Worm (Caenorhabditis elegans) whole organism, L3 larva: ENCODE data around the gene T14B4.9.

Source experiments
- R02D3.7 ChIP-seq: fragments of 150-350 bp; optimal IDR thresholded peaks from 2 replicates; lab custom pipeline; 2014; ENCODE audit warnings: missing biosample characterization, missing genetic modification characterization
- ZK546.5 ChIP-seq: sonication (generic microtip); optimal IDR thresholded peaks from 2 replicates; lab custom pipeline; 2017; ENCODE audit warnings: missing biosample characterization, missing genetic modification characterization
- aly-2 ChIP-seq: fragments of 150-350 bp; optimal IDR thresholded peaks from 2 replicates; lab custom pipeline; 2014; ENCODE audit warnings: missing biosample characterization, missing genetic modification characterization
- ama-1 ChIP-seq: fragments of 150-350 bp; optimal IDR thresholded peaks from 2 replicates; lab custom pipeline; 2018
- ceh-16 ChIP-seq: sonication (generic microtip); optimal IDR thresholded peaks from 2 replicates; lab custom pipeline; 2017; ENCODE audit warnings: missing biosample characterization, missing genetic modification characterization
- ceh-28 ChIP-seq: fragments of 150-350 bp; optimal IDR thresholded peaks from 2 replicates; lab custom pipeline; 2014; ENCODE audit warnings: missing biosample characterization, missing genetic modification reagents, missing genetic modification characterization
- ceh-82 ChIP-seq: fragments of 150-350 bp; optimal IDR thresholded peaks from 2 replicates; lab custom pipeline; 2014; ENCODE audit warnings: missing biosample characterization, missing genetic modification characterization
- ceh-9 ChIP-seq: sonication (generic microtip); optimal IDR thresholded peaks from 2 replicates; lab custom pipeline; 2018; ENCODE audit warnings: missing biosample characterization, missing genetic modification characterization
- daf-12 ChIP-seq: fragments of 150-350 bp; optimal IDR thresholded peaks from 2 replicates; lab custom pipeline; 2014; ENCODE audit warnings: missing biosample characterization, missing genetic modification reagents, missing genetic modification characterization
- egl-27 ChIP-seq: sonication (generic microtip); optimal IDR thresholded peaks from 4 replicates; lab custom pipeline; 2017; ENCODE audit warnings: missing biosample characterization, missing genetic modification reagents, missing genetic modification characterization
- egl-5 ChIP-seq: fragments of 150-350 bp; optimal IDR thresholded peaks from 2 replicates; lab custom pipeline; 2017; ENCODE audit warnings: missing biosample characterization, missing genetic modification reagents, missing genetic modification characterization, inconsistent platforms
- elt-1 ChIP-seq: fragments of 150-350 bp; optimal IDR thresholded peaks from 2 replicates; lab custom pipeline; 2014; ENCODE audit warnings: missing biosample characterization, missing genetic modification characterization
- elt-2 ChIP-seq: sonication (generic microtip); optimal IDR thresholded peaks from 2 replicates; lab custom pipeline; 2016; ENCODE audit warnings: missing genetic modification reagents, mild to moderate bottlenecking, missing genetic modification characterization, missing compliant biosample characterization
- elt-3 ChIP-seq, 3 experiments: fragments of 150-350 bp in 1 of 3; sonication (generic microtip) in 2 of 3; optimal IDR thresholded peaks; 2 replicates in 2 of 3; 4 replicates in 1 of 3; lab custom pipeline; 2014 to 2017; ENCODE audit warnings: missing biosample characterization in 3 of 3, missing genetic modification characterization in 3 of 3
- eor-1 ChIP-seq, 2 experiments: fragments of 150-350 bp; optimal IDR thresholded peaks; 2 replicates each; lab custom pipeline; 2014 to 2018; ENCODE audit warnings: missing biosample characterization in 2 of 2, missing genetic modification characterization in 2 of 2
- fkh-2 ChIP-seq: fragments of 150-350 bp; optimal IDR thresholded peaks from 2 replicates; lab custom pipeline; 2014; ENCODE audit warnings: missing biosample characterization, missing genetic modification reagents, missing genetic modification characterization
- fos-1 ChIP-seq: fragments of 150-350 bp; optimal IDR thresholded peaks from 2 replicates; lab custom pipeline; 2014; ENCODE audit warnings: missing biosample characterization, missing genetic modification characterization
- hmg-11 ChIP-seq: sonication (generic microtip); optimal IDR thresholded peaks from 2 replicates; lab custom pipeline; 2016; ENCODE audit warnings: missing genetic modification characterization, missing compliant biosample characterization
- jun-1 ChIP-seq: fragments of 150-350 bp; optimal IDR thresholded peaks from 2 replicates; lab custom pipeline; 2014; ENCODE audit warnings: missing biosample characterization, missing genetic modification reagents, missing genetic modification characterization
- lin-15B ChIP-seq: fragments of 150-350 bp; optimal IDR thresholded peaks from 2 replicates; lab custom pipeline; 2014; ENCODE audit warnings: missing biosample characterization, missing genetic modification characterization
- lin-39 ChIP-seq: fragments of 150-350 bp; optimal IDR thresholded peaks from 2 replicates; lab custom pipeline; 2018; ENCODE audit warnings: missing biosample characterization, missing genetic modification reagents, missing genetic modification characterization
- lsy-12 ChIP-seq: sonication (generic microtip); optimal IDR thresholded peaks from 2 replicates; lab custom pipeline; 2016; ENCODE audit warnings: mild to moderate bottlenecking, missing genetic modification characterization, missing compliant biosample characterization
- mdl-1 ChIP-seq: fragments of 150-350 bp; optimal IDR thresholded peaks from 2 replicates; lab custom pipeline; 2014; ENCODE audit warnings: missing biosample characterization, missing genetic modification characterization
- mml-1 ChIP-seq: fragments of 150-350 bp; sonication (generic microtip); optimal IDR thresholded peaks from 3 replicates; lab custom pipeline; 2014; ENCODE audit warnings: missing biosample characterization, missing genetic modification characterization
- nhr-11 ChIP-seq: fragments of 150-350 bp; optimal IDR thresholded peaks from 2 replicates; lab custom pipeline; 2014; ENCODE audit warnings: missing biosample characterization, missing genetic modification characterization
- nhr-12 ChIP-seq: fragments of 150-350 bp; optimal IDR thresholded peaks from 2 replicates; lab custom pipeline; 2014; ENCODE audit warnings: missing biosample characterization, missing genetic modification characterization
- nhr-23 ChIP-seq: fragments of 150-350 bp; optimal IDR thresholded peaks from 2 replicates; lab custom pipeline; 2014; ENCODE audit warnings: missing biosample characterization, missing genetic modification reagents, missing genetic modification characterization
- nhr-237 ChIP-seq: fragments of 150-350 bp; optimal IDR thresholded peaks from 2 replicates; lab custom pipeline; 2014; ENCODE audit warnings: missing biosample characterization, missing genetic modification characterization
- nhr-25 ChIP-seq: sonication (generic microtip); optimal IDR thresholded peaks from 2 replicates; lab custom pipeline; 2017; ENCODE audit warnings: missing biosample characterization, missing genetic modification characterization
- nhr-28 ChIP-seq: fragments of 150-350 bp; optimal IDR thresholded peaks from 2 replicates; lab custom pipeline; 2014; ENCODE audit warnings: missing biosample characterization, missing genetic modification characterization
- nhr-43 ChIP-seq: sonication (generic microtip); optimal IDR thresholded peaks from 2 replicates; lab custom pipeline; 2016; ENCODE audit warnings: mild to moderate bottlenecking, missing genetic modification characterization, missing compliant biosample characterization; ENCODE audit not compliant: poor library complexity, severe bottlenecking
- nhr-67 ChIP-seq: fragments of 150-350 bp; optimal IDR thresholded peaks from 2 replicates; lab custom pipeline; 2014; ENCODE audit warnings: missing biosample characterization, missing genetic modification characterization
- nhr-76 ChIP-seq: fragments of 150-350 bp; sonication (generic microtip); optimal IDR thresholded peaks from 5 replicates; lab custom pipeline; 2014; ENCODE audit warnings: missing biosample characterization, missing genetic modification characterization
- nhr-77 ChIP-seq: fragments of 150-350 bp; optimal IDR thresholded peaks from 2 replicates; lab custom pipeline; 2014; ENCODE audit warnings: missing biosample characterization, missing genetic modification characterization
- pha-4 ChIP-seq: fragments of 150-350 bp; optimal IDR thresholded peaks from 2 replicates; lab custom pipeline; 2014; ENCODE audit warnings: missing biosample characterization, missing genetic modification reagents, missing genetic modification characterization
- pqm-1 ChIP-seq: fragments of 150-350 bp; optimal IDR thresholded peaks from 2 replicates; lab custom pipeline; 2017; ENCODE audit warnings: missing biosample characterization, missing genetic modification characterization, inconsistent platforms
- sea-2 ChIP-seq: fragments of 150-350 bp; sonication (generic microtip); optimal IDR thresholded peaks from 4 replicates; lab custom pipeline; 2014; ENCODE audit warnings: missing biosample characterization, missing genetic modification reagents, missing genetic modification characterization
- skn-1 ChIP-seq: fragments of 150-350 bp; optimal IDR thresholded peaks from 2 replicates; lab custom pipeline; 2014; ENCODE audit warnings: missing biosample characterization, missing genetic modification characterization
- snpc-4 ChIP-seq: fragments of 150-350 bp; optimal IDR thresholded peaks from 2 replicates; lab custom pipeline; 2014; ENCODE audit warnings: missing biosample characterization, missing genetic modification characterization
- tbx-2 ChIP-seq: sonication (generic microtip); optimal IDR thresholded peaks from 2 replicates; lab custom pipeline; 2016; ENCODE audit warnings: mild to moderate bottlenecking, missing genetic modification characterization, missing compliant biosample characterization
- unc-39 ChIP-seq: sonication (generic microtip); optimal IDR thresholded peaks from 4 replicates; lab custom pipeline; 2017; ENCODE audit warnings: missing biosample characterization, missing genetic modification characterization
- unc-62 ChIP-seq: fragments of 150-350 bp; sonication (generic microtip); optimal IDR thresholded peaks from 4 replicates; lab custom pipeline; 2014; ENCODE audit warnings: missing biosample characterization, missing genetic modification reagents, missing genetic modification characterization
- zag-1 ChIP-seq: fragments of 150-350 bp; optimal IDR thresholded peaks from 2 replicates; lab custom pipeline; 2014; ENCODE audit warnings: missing biosample characterization, missing genetic modification characterization
- ztf-11 ChIP-seq: fragments of 150-350 bp; optimal IDR thresholded peaks from 2 replicates; lab custom pipeline; 2014; ENCODE audit warnings: missing biosample characterization, missing genetic modification characterization
- ztf-4 ChIP-seq: fragments of 150-350 bp; optimal IDR thresholded peaks from 2 replicates; lab custom pipeline; 2014; ENCODE audit warnings: missing biosample characterization, missing genetic modification characterization

T14B4.9 gene

ce11 chrII:6695388-6695787 lies 38.2 kb downstream of the T14B4.9 start, which contains the start of gene C18H9.5:
C18H9.5 (minus strand) TSS chrII:6695566.
- no peak for TF ChIP-seq pha-4 (tag; lab: Kevin White, UChicago)
- no peak for TF ChIP-seq lsy-12
- no peak for TF ChIP-seq daf-12 (tag; lab: Kevin White, UChicago)
- no peak for TF ChIP-seq skn-1 (tag; lab: Kevin White, UChicago)
- TF ChIP-seq nhr-67 = no peak
- no peak for TF ChIP-seq mdl-1 (tag; lab: Kevin White, UChicago)
- TF ChIP-seq ama-1 (lab: Kevin White, UChicago) = no peak
- TF ChIP-seq R02D3.7 = no peak
- TF ChIP-seq lin-39 = no peak
- no peak for TF ChIP-seq mml-1 (tag; lab: Kevin White, UChicago)
- no peak for TF ChIP-seq ztf-11 (tag; lab: Kevin White, UChicago)

- TF ChIP-seq lin-15B (tag; lab: Kevin White, UChicago) (no peak), nhr-11 (tag; lab: Kevin White, UChicago) (peak; percentile 63)
Measured at ce11 chrII:6689088-6689487, 44.5 kb downstream of the T14B4.9 start.

- TF ChIP-seq elt-2 (tag; lab: Kevin White, UChicago) = no peak
- TF ChIP-seq egl-5 (tag; lab: Kevin White, UChicago) = no peak
- TF ChIP-seq hmg-11 (tag; lab: Kevin White, UChicago) = no peak
- TF ChIP-seq nhr-23 (tag; lab: Kevin White, UChicago) = no peak
- no peak for TF ChIP-seq fos-1 (tag; lab: Kevin White, UChicago)
- TF ChIP-seq zag-1 = no peak
- no peak for TF ChIP-seq nhr-11 (tag; lab: Kevin White, UChicago)
- no peak for TF ChIP-seq ama-1 (lab: Kevin White, UChicago)
- TF ChIP-seq lin-39 = no peak
Measured at ce11 chrII:6685964-6686363, 47.7 kb downstream of the T14B4.9 start.

ce11 chrII:6683663-6684285 lies 49.8 kb downstream of the T14B4.9 start, which contains the start of gene gyf-1:
gyf-1 (plus strand) TSS chrII:6684235.
- TF ChIP-seq nhr-25 (tag; lab: Kevin White, UChicago) = no peak
- peak; percentile 31 for TF ChIP-seq egl-5 (tag; lab: Kevin White, UChicago)
- TF ChIP-seq nhr-12 (tag; lab: Kevin White, UChicago) = no peak
- TF ChIP-seq zag-1 = no peak
- TF ChIP-seq ztf-11 (tag; lab: Kevin White, UChicago) = no peak
- TF ChIP-seq skn-1 (tag; lab: Kevin White, UChicago) = no peak
- peak; percentile 73 for TF ChIP-seq lin-15B (tag; lab: Kevin White, UChicago)
- TF ChIP-seq ceh-16 (tag; lab: Kevin White, UChicago) = no peak
- no peak for TF ChIP-seq nhr-76
- TF ChIP-seq snpc-4 = peak; percentile 61
- TF ChIP-seq sea-2 = no peak
- peak; percentile 7 for TF ChIP-seq pha-4 (tag; lab: Kevin White, UChicago)
- TF ChIP-seq egl-27 = no peak
- no peak for TF ChIP-seq nhr-77 (tag; lab: Kevin White, UChicago)
- no peak for TF ChIP-seq lsy-12
- TF ChIP-seq lin-39 = peak; percentile 66
- TF ChIP-seq jun-1 (tag; lab: Kevin White, UChicago) = no peak
- TF ChIP-seq nhr-67 = no peak
- TF ChIP-seq ZK546.5 = no peak
- no peak for TF ChIP-seq daf-12 (tag; lab: Kevin White, UChicago)
- TF ChIP-seq hmg-11 (tag; lab: Kevin White, UChicago) = no peak
- no peak for TF ChIP-seq nhr-28 (tag; lab: Kevin White, UChicago)
- no peak for TF ChIP-seq eor-1 (tag; optimal IDR thresholded peaks at IDR 0.05; lab: Kevin White, UChicago)
- TF ChIP-seq aly-2 (tag; lab: Kevin White, UChicago) = no peak
- TF ChIP-seq ceh-28 (tag; lab: Kevin White, UChicago) = no peak
- no peak for TF ChIP-seq nhr-43 (tag; lab: Kevin White, UChicago)
- no peak for TF ChIP-seq ama-1 (lab: Kevin White, UChicago)
- no peak for TF ChIP-seq nhr-237 (tag; lab: Kevin White, UChicago)
- no peak for TF ChIP-seq fos-1 (tag; lab: Kevin White, UChicago)
- no peak for TF ChIP-seq tbx-2 (tag; lab: Kevin White, UChicago)
- no peak for TF ChIP-seq ztf-4 (tag; lab: Kevin White, UChicago)
- TF ChIP-seq nhr-11 (tag; lab: Kevin White, UChicago) = no peak
- TF ChIP-seq unc-62 (GFP tag; lab: Kevin White, UChicago) = no peak
- peak; percentile 58 for TF ChIP-seq elt-2 (tag; lab: Kevin White, UChicago)
- no peak for TF ChIP-seq R02D3.7
- no peak for TF ChIP-seq ceh-9
- TF ChIP-seq elt-3 (tag; optimal IDR thresholded peaks at IDR 0.05; lab: Kevin White, UChicago) = no peak
- TF ChIP-seq unc-39 = no peak
- no peak for TF ChIP-seq fkh-2
- no peak for TF ChIP-seq mdl-1 (tag; lab: Kevin White, UChicago)
- no peak for TF ChIP-seq elt-1 (tag; lab: Kevin White, UChicago)
- peak; percentile 20 for TF ChIP-seq pqm-1
- no peak for TF ChIP-seq ceh-82 (tag; lab: Kevin White, UChicago)
